Worm (Caenorhabditis elegans) whole organism, young adult: ENCODE results near the gene H28G03.2.

ENCODE experiments used
- B0261.1 ChIP-seq: sonication (generic microtip); optimal IDR thresholded peaks from 2 replicates; lab custom pipeline; 2016; ENCODE audit warnings: mild to moderate bottlenecking, missing genetic modification characterization, moderate library complexity, missing compliant biosample characterization
- F10E7.11 ChIP-seq: sonication (generic microtip); optimal IDR thresholded peaks from 2 replicates; lab custom pipeline; 2017; ENCODE audit warnings: mild to moderate bottlenecking, missing genetic modification characterization, moderate library complexity, missing compliant biosample characterization
- F33H1.4 ChIP-seq: fragments of 200-800 bp; sonication (Bioruptor generic); IDR thresholded peaks from 2 replicates; pipeline ENCODE4 v1.3.6; 2022; ENCODE audit warnings: missing genetic modification reagents, missing genetic modification characterization, missing compliant biosample characterization
- F49E8.2 ChIP-seq: sonication (generic microtip); optimal IDR thresholded peaks from 3 replicates; lab custom pipeline; 2017; ENCODE audit warnings: missing genetic modification characterization, mild to moderate bottlenecking, missing compliant biosample characterization, antibody characterized with exemption, moderate library complexity; ENCODE audit not compliant: insufficient read depth
- F57C9.4 ChIP-seq: sonication (generic microtip); optimal IDR thresholded peaks from 2 replicates; lab custom pipeline; 2017; ENCODE audit warnings: mild to moderate bottlenecking, missing genetic modification characterization, missing compliant biosample characterization
- K12H6.12 ChIP-seq: fragments of 200-800 bp; sonication (Bioruptor generic); optimal IDR thresholded peaks from 2 replicates; lab custom pipeline; 2018; ENCODE audit warnings: mild to moderate bottlenecking, missing genetic modification characterization, missing compliant biosample characterization
- T26A5.8 ChIP-seq: sonication (generic microtip); optimal IDR thresholded peaks from 2 replicates; lab custom pipeline; 2016; ENCODE audit warnings: missing genetic modification characterization, missing compliant biosample characterization
- Y53G8AR.9 ChIP-seq: fragments of 200-800 bp; sonication (Bioruptor generic); conservative IDR thresholded peaks from 2 replicates; pipeline ENCODE4 v1.3.6; 2022; ENCODE audit warnings: missing genetic modification reagents, missing genetic modification characterization, missing compliant biosample characterization
- Y56A3A.18 ChIP-seq: fragments of 200-800 bp; sonication (Bioruptor generic); IDR thresholded peaks from 2 replicates; pipeline ENCODE4 v1.3.6; 2022; ENCODE audit warnings: missing genetic modification reagents, missing genetic modification characterization, missing compliant biosample characterization
- Y67H2A.10 ChIP-seq: fragments of 200-800 bp; sonication (Bioruptor generic); conservative IDR thresholded peaks from 2 replicates; pipeline ENCODE4 v1.3.6; 2022; ENCODE audit warnings: missing genetic modification reagents, missing genetic modification characterization, missing compliant biosample characterization
- aptf-2 ChIP-seq: fragments of 200-800 bp; sonication (Bioruptor generic); conservative IDR thresholded peaks from 2 replicates; pipeline ENCODE4 v1.3.6; 2022; ENCODE audit warnings: missing genetic modification reagents, missing genetic modification characterization, missing compliant biosample characterization
- aptf-3 ChIP-seq: fragments of 200-800 bp; sonication (Bioruptor generic); IDR thresholded peaks from 2 replicates; pipeline ENCODE4 v1.3.6; 2022; ENCODE audit warnings: missing genetic modification characterization, missing compliant biosample characterization
- ceh-40 ChIP-seq: fragments of 200-800 bp; sonication (Bioruptor generic); IDR thresholded peaks from 2 replicates; pipeline ENCODE4 v1.3.6; 2022; ENCODE audit warnings: missing genetic modification characterization, missing compliant biosample characterization
- chd-7 ChIP-seq: sonication (generic microtip); optimal IDR thresholded peaks from 2 replicates; lab custom pipeline; 2016; ENCODE audit warnings: mild to moderate bottlenecking, missing genetic modification characterization, moderate library complexity, missing compliant biosample characterization
- dpff-1 ChIP-seq: sonication (generic microtip); optimal IDR thresholded peaks from 2 replicates; lab custom pipeline; 2017; ENCODE audit warnings: mild to moderate bottlenecking, missing genetic modification characterization, missing compliant biosample characterization
- efl-1 ChIP-seq: fragments of 150-350 bp; optimal IDR thresholded peaks from 2 replicates; lab custom pipeline; 2014; ENCODE audit warnings: missing biosample characterization, missing genetic modification reagents, missing genetic modification characterization
- gei-17 ChIP-seq: fragments of 200-800 bp; sonication (Bioruptor generic); optimal IDR thresholded peaks from 2 replicates; lab custom pipeline; 2018; ENCODE audit warnings: mild to moderate bottlenecking, missing genetic modification characterization, missing compliant biosample characterization
- hmg-1.2 ChIP-seq: fragments of 200-800 bp; sonication (Bioruptor generic); IDR thresholded peaks from 2 replicates; pipeline ENCODE4 v1.3.6; 2022; ENCODE audit warnings: missing genetic modification reagents, missing genetic modification characterization, missing compliant biosample characterization
- let-526 ChIP-seq: fragments of 200-800 bp; sonication (Bioruptor generic); IDR thresholded peaks from 2 replicates; pipeline ENCODE4 v1.3.6; 2022; ENCODE audit warnings: missing genetic modification reagents, missing genetic modification characterization, missing compliant biosample characterization
- lin-26 ChIP-seq: fragments of 200-800 bp; sonication (Bioruptor generic); IDR thresholded peaks from 2 replicates; pipeline ENCODE4 v1.3.6; 2022; ENCODE audit warnings: missing genetic modification reagents, missing genetic modification characterization, missing compliant biosample characterization
- lin-54 ChIP-seq: fragments of 200-800 bp; sonication (Bioruptor generic); optimal IDR thresholded peaks from 2 replicates; lab custom pipeline; 2018; ENCODE audit warnings: mild to moderate bottlenecking, missing genetic modification characterization, missing compliant biosample characterization
- nhr-80 ChIP-seq: sonication (generic microtip); optimal IDR thresholded peaks from 2 replicates; lab custom pipeline; 2016; ENCODE audit warnings: missing genetic modification characterization, missing compliant biosample characterization
- sdz-38 ChIP-seq: sonication (generic microtip); optimal IDR thresholded peaks from 2 replicates; lab custom pipeline; 2016; ENCODE audit warnings: missing genotype, missing genetic modification characterization, missing compliant biosample characterization
- snpc-1.1 ChIP-seq: sonication (generic microtip); optimal IDR thresholded peaks from 2 replicates; lab custom pipeline; 2017; ENCODE audit warnings: missing genetic modification characterization, mild to moderate bottlenecking, missing compliant biosample characterization, antibody characterized with exemption, moderate library complexity, missing genotype, missing genetic modification reagents; ENCODE audit not compliant: insufficient read depth
- snpc-3.4 ChIP-seq: sonication (generic microtip); optimal IDR thresholded peaks from 2 replicates; lab custom pipeline; 2017; ENCODE audit warnings: missing genetic modification characterization, mild to moderate bottlenecking, missing compliant biosample characterization, antibody characterized with exemption, moderate library complexity, missing genotype, missing genetic modification reagents
- tbp1 ChIP-seq: fragments of 200-800 bp; sonication (Bioruptor generic); optimal IDR thresholded peaks from 2 replicates; lab custom pipeline; 2018; ENCODE audit warnings: mild to moderate bottlenecking, missing genetic modification characterization, missing compliant biosample characterization
- tbx-9 ChIP-seq: sonication (generic microtip); optimal IDR thresholded peaks from 2 replicates; lab custom pipeline; 2016; ENCODE audit warnings: borderline replicate concordance, missing genetic modification characterization, inconsistent platforms, missing compliant biosample characterization
- ztf-18 ChIP-seq: sonication (generic microtip); optimal IDR thresholded peaks from 2 replicates; lab custom pipeline; 2016; ENCODE audit warnings: missing genotype, mild to moderate bottlenecking, missing genetic modification characterization, missing compliant biosample characterization
- ztf-22 ChIP-seq: fragments of 200-800 bp; sonication (Bioruptor generic); optimal IDR thresholded peaks from 2 replicates; lab custom pipeline; 2018; ENCODE audit warnings: mild to moderate bottlenecking, missing genetic modification characterization, moderate library complexity, missing compliant biosample characterization
- ztf-6 ChIP-seq: fragments of 200-800 bp; sonication (Bioruptor generic); IDR thresholded peaks from 2 replicates; pipeline ENCODE4 v1.3.6; 2022; ENCODE audit warnings: missing genetic modification reagents, missing genetic modification characterization, missing compliant biosample characterization

H28G03.2 gene

ce11 chrX:5260389-5260788 is 54.8 kb downstream of the H28G03.2 start (continued):
- no peak for TF ChIP-seq F33H1.4
- TF ChIP-seq, all 124 proteins: peak for 0

ce11 chrX:5262033-5262432 is 56.5 kb downstream of the H28G03.2 start:
- no peak for TF ChIP-seq ceh-40 (GFP tag; lab: Robert Waterston, UW)
- no peak for TF ChIP-seq F49E8.2 (tag; lab: Kevin White, UChicago)
- TF ChIP-seq Y53G8AR.9 (GFP tag; lab: Robert Waterston, UW) = no peak
- TF ChIP-seq aptf-3 = no peak
- peak; percentile 47 for TF ChIP-seq nhr-80 (tag; lab: Kevin White, UChicago)
- TF ChIP-seq, all 124 proteins: peak for 1

ce11 chrX:5263585-5263984 is 58.0 kb downstream of the H28G03.2 start:
- TF ChIP-seq snpc-3.4 (no peak), sdz-38 (tag; lab: Kevin White, UChicago) (no peak)

ce11 chrX:5264026-5264425 is 58.5 kb downstream of the H28G03.2 start, which contains the start of gene Y34B4A.4:
Gene Y34B4A.4 (plus strand): TSS chrX:5264326.
- TF ChIP-seq ztf-18 = no peak
- no peak for TF ChIP-seq hmg-1.2 (GFP tag; lab: Robert Waterston, UW)
- TF ChIP-seq lin-54 (GFP tag; lab: Kevin White, UChicago) = no peak
- TF ChIP-seq Y67H2A.10 (GFP tag; lab: Robert Waterston, UW) = no peak

ce11 chrX:5265356-5265755 is 59.8 kb downstream of the H28G03.2 start:
- TF ChIP-seq let-526 (GFP tag; lab: Robert Waterston, UW) (no peak), ztf-22 (GFP tag; lab: Kevin White, UChicago) (no peak), Y56A3A.18 (GFP tag; lab: Robert Waterston, UW) (no peak), B0261.1 (no peak), aptf-2 (GFP tag; lab: Robert Waterston, UW) (no peak), tbp1 (GFP tag; lab: Kevin White, UChicago) (no peak), T26A5.8 (no peak), gei-17 (GFP tag; lab: Kevin White, UChicago) (no peak), K12H6.12 (tag; lab: Kevin White, UChicago) (no peak), efl-1 (GFP tag; lab: Kevin White, UChicago) (no peak), ztf-6 (no peak), F10E7.11 (tag; lab: Kevin White, UChicago) (no peak), lin-26 (GFP tag; lab: Robert Waterston, UW) (no peak), Y67H2A.10 (GFP tag; lab: Robert Waterston, UW) (no peak), F57C9.4 (tag; lab: Kevin White, UChicago) (no peak), ztf-18 (no peak), snpc-1.1 (tag; lab: Kevin White, UChicago) (no peak), dpff-1 (tag; lab: Kevin White, UChicago) (no peak), tbx-9 (no peak), chd-7 (tag; lab: Kevin White, UChicago) (no peak)
